Worm (Caenorhabditis elegans): ENCODE results near the gene vit-2.

Gene vit-2

ce11 chrX:5102338-5102737 is 1.5 kb downstream of the vit-2 start:
- TF ChIP-seq F13H6.1 (tag; optimal IDR thresholded peaks at IDR 0.05): no peak
- no peak for TF ChIP-seq R02D3.7 (tag; optimal IDR thresholded peaks at IDR 0.05)
- TF ChIP-seq nhr-23 (tag; optimal IDR thresholded peaks at IDR 0.05): no peak
- TF ChIP-seq ZK546.5 (tag; optimal IDR thresholded peaks at IDR 0.05): no peak
- no peak for TF ChIP-seq ceh-16 (tag; optimal IDR thresholded peaks at IDR 0.05)
- TF ChIP-seq nhr-10 (tag; optimal IDR thresholded peaks at IDR 0.05): no peak

ce11 chrX:5103422-5103821 is 2.6 kb downstream of the vit-2 start:
- TF ChIP-seq nhr-23 (tag; optimal IDR thresholded peaks at IDR 0.05) (no peak), unc-39 (tag; optimal IDR thresholded peaks at IDR 0.05) (no peak), sma-3 (GFP tag; optimal IDR thresholded peaks at IDR 0.05) (no peak), snpc-4 (tag; optimal IDR thresholded peaks at IDR 0.05) (no peak), nhr-21 (tag; optimal IDR thresholded peaks at IDR 0.05) (no peak)

- no peak for TF ChIP-seq ama-1 (optimal IDR thresholded peaks at IDR 0.05)
- TF ChIP-seq nhr-237 (tag; optimal IDR thresholded peaks at IDR 0.05): no peak
Measured at ce11 chrX:5105703-5106102, 4.9 kb downstream of the vit-2 start.

- no peak for TF ChIP-seq nhr-21 (tag; optimal IDR thresholded peaks at IDR 0.05)
- TF ChIP-seq zag-1 (tag; optimal IDR thresholded peaks at IDR 0.05): no peak
- no peak for TF ChIP-seq crh-2 (tag; optimal IDR thresholded peaks at IDR 0.05)
- TF ChIP-seq lin-39 (tag; optimal IDR thresholded peaks at IDR 0.05): no peak
- no peak for TF ChIP-seq aly-2 (tag; optimal IDR thresholded peaks at IDR 0.05)
Measured at ce11 chrX:5106187-5106694, 5.4 kb downstream of the vit-2 start.

- no peak for TF ChIP-seq ztf-1 (GFP tag; conservative IDR thresholded peaks at IDR 0.05)
- TF ChIP-seq aly-2 (tag; optimal IDR thresholded peaks at IDR 0.05): no peak
Measured at ce11 chrX:5106942-5107341, 6.1 kb downstream of the vit-2 start, which contains the start of gene C42D8.9. TSS of gene C42D8.9 (minus strand) at chrX:5107042.

- peak; percentile 22 for TF ChIP-seq sma-9 (GFP tag; optimal IDR thresholded peaks at IDR 0.05)
- TF ChIP-seq sma-9 (tag; optimal IDR thresholded peaks at IDR 0.05): no peak
- peak; percentile 83 for TF ChIP-seq fos-1 (tag; optimal IDR thresholded peaks at IDR 0.05)
- no peak for TF ChIP-seq C34F6.9 (tag; optimal IDR thresholded peaks at IDR 0.05)
- TF ChIP-seq nhr-10 (tag; optimal IDR thresholded peaks at IDR 0.05): no peak
- peak; percentile 18 for TF ChIP-seq crh-2 (tag; optimal IDR thresholded peaks at IDR 0.05)
Measured at ce11 chrX:5109130-5109529, 8.3 kb downstream of the vit-2 start, which contains the start of gene C42D8.1. TSS of gene C42D8.1 (plus strand) at chrX:5109506.

ce11 chrX:5111894-5112293 is 11.1 kb downstream of the vit-2 start:
- TF ChIP-seq snpc-4 (tag; optimal IDR thresholded peaks at IDR 0.05) (no peak), C34F6.9 (tag; optimal IDR thresholded peaks at IDR 0.05) (no peak), lsy-2 (tag; optimal IDR thresholded peaks at IDR 0.05) (no peak), sma-3 (GFP tag; optimal IDR thresholded peaks at IDR 0.05) (no peak), crh-2 (tag; optimal IDR thresholded peaks at IDR 0.05) (no peak), unc-62 (GFP tag; optimal IDR thresholded peaks at IDR 0.05) (no peak), mdl-1 (tag; optimal IDR thresholded peaks at IDR 0.05) (no peak), nhr-25 (tag; optimal IDR thresholded peaks at IDR 0.05) (no peak), elt-1 (tag; optimal IDR thresholded peaks at IDR 0.05) (no peak), nhr-6 (tag; optimal IDR thresholded peaks at IDR 0.05) (no peak), fos-1 (tag; optimal IDR thresholded peaks at IDR 0.05) (no peak), lin-11 (tag; optimal IDR thresholded peaks at IDR 0.05) (no peak), gmeb-1 (tag; optimal IDR thresholded peaks at IDR 0.05) (no peak), lin-13 (GFP tag; optimal IDR thresholded peaks at IDR 0.05) (no peak), ama-1 (optimal IDR thresholded peaks at IDR 0.05) (no peak), nhr-129 (tag; optimal IDR thresholded peaks at IDR 0.05) (no peak), nhr-10 (tag; optimal IDR thresholded peaks at IDR 0.05) (no peak), nhr-77 (tag; optimal IDR thresholded peaks at IDR 0.05) (no peak), ceh-82 (tag; optimal IDR thresholded peaks at IDR 0.05) (no peak)

Measured in whole organism, L2 larva.